Worm (Caenorhabditis elegans) whole organism, late embryonic: ENCODE measurements around the gene T04B2.8.

Experiments
- ceh-34 ChIP-seq: sonication (generic microtip); optimal IDR thresholded peaks from 2 replicates; lab custom pipeline; 2016; ENCODE audit warnings: mild to moderate bottlenecking, missing genetic modification characterization, missing compliant biosample characterization
- nhr-11 ChIP-seq: fragments of 150-350 bp; optimal IDR thresholded peaks from 2 replicates; lab custom pipeline; 2014; ENCODE audit warnings: missing biosample characterization, missing genetic modification characterization
- pax-1 ChIP-seq: fragments of 150-350 bp; optimal IDR thresholded peaks from 2 replicates; lab custom pipeline; 2014; ENCODE audit warnings: missing biosample characterization, missing genetic modification characterization
- pqm-1 ChIP-seq: sonication (generic microtip); optimal IDR thresholded peaks from 2 replicates; lab custom pipeline; 2016; ENCODE audit warnings: missing genetic modification characterization, missing compliant biosample characterization
- ref-2 ChIP-seq: sonication (generic microtip); optimal IDR thresholded peaks from 2 replicates; lab custom pipeline; 2016; ENCODE audit warnings: missing genetic modification characterization, missing compliant biosample characterization

DNA sequence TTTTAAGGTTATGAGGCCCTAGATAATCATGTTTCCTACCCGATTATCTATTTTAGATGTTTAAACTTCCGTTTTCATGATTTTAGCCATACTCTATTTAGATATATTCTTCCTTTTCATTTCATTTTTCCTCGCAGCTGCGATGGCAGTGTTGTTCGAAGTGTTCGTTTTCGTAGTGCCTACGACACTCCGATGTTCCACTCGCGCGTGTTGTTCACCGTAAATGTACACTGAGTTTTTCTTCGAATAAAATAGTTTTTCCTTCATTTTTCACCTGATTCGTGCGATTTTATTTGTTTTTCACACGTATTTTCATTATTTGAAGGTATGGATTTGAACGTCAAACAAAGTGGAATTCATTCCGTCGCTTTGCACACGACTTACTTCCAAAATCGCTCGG is 45.9 kb upstream of the T04B2.8 start, which contains the start of gene dis-3:
- TF ChIP-seq ref-2 (tag; lab: Kevin White, UChicago) (no peak), pqm-1 (tag; lab: Kevin White, UChicago) (no peak), ceh-34 (tag; lab: Kevin White, UChicago) (no peak), nhr-11 (no peak), pax-1 (tag; lab: Kevin White, UChicago) (no peak)
